Worm (Caenorhabditis elegans) whole organism, early embryonic: Measurements from ENCODE around the gene dsc-1.

Experiments used
- B0310.2 ChIP-seq: sonication (generic microtip); optimal IDR thresholded peaks from 2 replicates; lab custom pipeline; 2016; ENCODE audit warnings: mild to moderate bottlenecking, missing genetic modification characterization, missing compliant biosample characterization
- ama-1 ChIP-seq: fragments of 150-350 bp; optimal IDR thresholded peaks from 2 replicates; lab custom pipeline; 2014
- ceh-13 ChIP-seq: fragments of 200-800 bp; sonication (Bioruptor generic); optimal IDR thresholded peaks from 2 replicates; lab custom pipeline; 2018; ENCODE audit warnings: mild to moderate bottlenecking, missing genetic modification characterization, missing compliant biosample characterization

ce11 chrX:15036287-15036686 lies 1.7 kb upstream of the dsc-1 start:
- TF ChIP-seq ceh-13 (GFP tag; lab: Kevin White, UChicago) (no peak), B0310.2 (no peak), ama-1 (lab: Kevin White, UChicago) (no peak)
